Worm (Caenorhabditis elegans): ENCODE data around the gene ZK666.15.

The ZK666.15 gene

ce11 chrII:10445738-10446137 lies 41.1 kb upstream of the ZK666.15 start:
- no peak for TF ChIP-seq aly-2 (tag; optimal IDR thresholded peaks at IDR 0.05)
- TF ChIP-seq unc-62 (GFP tag; optimal IDR thresholded peaks at IDR 0.05), result no peak
- TF ChIP-seq elt-2 (tag; optimal IDR thresholded peaks at IDR 0.05), result no peak
- no peak for TF ChIP-seq pha-4 (tag; optimal IDR thresholded peaks at IDR 0.05)
- TF ChIP-seq lin-39 (tag; optimal IDR thresholded peaks at IDR 0.05), result no peak
- no peak for TF ChIP-seq ztf-4 (tag; optimal IDR thresholded peaks at IDR 0.05)
- TF ChIP-seq skn-1 (tag; optimal IDR thresholded peaks at IDR 0.05), result no peak
- TF ChIP-seq lsy-12 (tag; optimal IDR thresholded peaks at IDR 0.05), result no peak
- TF ChIP-seq pqm-1 (tag; optimal IDR thresholded peaks at IDR 0.05), result no peak
- no peak for TF ChIP-seq elt-3 (tag; optimal IDR thresholded peaks at IDR 0.05)
- no peak for TF ChIP-seq fkh-2 (tag; optimal IDR thresholded peaks at IDR 0.05)
- TF ChIP-seq nhr-11 (tag; optimal IDR thresholded peaks at IDR 0.05), result no peak
- no peak for TF ChIP-seq nhr-76 (tag; optimal IDR thresholded peaks at IDR 0.05)
- TF ChIP-seq nfya-1 (tag; optimal IDR thresholded peaks at IDR 0.05; ENCODE audit: insufficient read depth), result peak; percentile 25
- TF ChIP-seq lin-15B (tag; optimal IDR thresholded peaks at IDR 0.05), result peak; percentile 30
- no peak for TF ChIP-seq ZK546.5 (tag; optimal IDR thresholded peaks at IDR 0.05)
- no peak for TF ChIP-seq zag-1 (tag; optimal IDR thresholded peaks at IDR 0.05)
- no peak for TF ChIP-seq nhr-67 (tag; optimal IDR thresholded peaks at IDR 0.05)
- no peak for TF ChIP-seq nhr-28 (tag; optimal IDR thresholded peaks at IDR 0.05)
- no peak for TF ChIP-seq snpc-4 (tag; optimal IDR thresholded peaks at IDR 0.05)
- no peak for TF ChIP-seq nhr-237 (tag; optimal IDR thresholded peaks at IDR 0.05)
- TF ChIP-seq egl-27 (tag; optimal IDR thresholded peaks at IDR 0.05), result no peak
- TF ChIP-seq ama-1 (optimal IDR thresholded peaks at IDR 0.05), result peak; percentile 1
- TF ChIP-seq jun-1 (tag; optimal IDR thresholded peaks at IDR 0.05), result no peak
- TF ChIP-seq nhr-23 (tag; optimal IDR thresholded peaks at IDR 0.05), result no peak
- TF ChIP-seq unc-39 (tag; optimal IDR thresholded peaks at IDR 0.05), result no peak
- TF ChIP-seq egl-5 (tag; optimal IDR thresholded peaks at IDR 0.05), result no peak
- TF ChIP-seq nhr-43 (tag; optimal IDR thresholded peaks at IDR 0.05; ENCODE audit: poor library complexity, severe bottlenecking), result no peak
- TF ChIP-seq eor-1 (tag; optimal IDR thresholded peaks at IDR 0.05), result no peak
- no peak for TF ChIP-seq elt-1 (tag; optimal IDR thresholded peaks at IDR 0.05)
- TF ChIP-seq tbx-2 (tag; optimal IDR thresholded peaks at IDR 0.05), result no peak
- no peak for TF ChIP-seq nhr-77 (tag; optimal IDR thresholded peaks at IDR 0.05)
- no peak for TF ChIP-seq hmg-11 (tag; optimal IDR thresholded peaks at IDR 0.05)
- peak; percentile 1 for TF ChIP-seq fkh-10 (GFP tag; optimal IDR thresholded peaks at IDR 0.05)
- TF ChIP-seq ceh-9 (tag; optimal IDR thresholded peaks at IDR 0.05), result no peak
- TF ChIP-seq nhr-12 (tag; optimal IDR thresholded peaks at IDR 0.05), result no peak
- TF ChIP-seq daf-12 (tag; optimal IDR thresholded peaks at IDR 0.05), result no peak
- no peak for TF ChIP-seq sea-2 (GFP tag; optimal IDR thresholded peaks at IDR 0.05)
- TF ChIP-seq nhr-25 (tag; optimal IDR thresholded peaks at IDR 0.05), result peak; percentile 27

- TF ChIP-seq pqm-1 (tag; optimal IDR thresholded peaks at IDR 0.05) (peak; percentile 58), nhr-12 (tag; optimal IDR thresholded peaks at IDR 0.05) (no peak), nhr-23 (tag; optimal IDR thresholded peaks at IDR 0.05) (peak; percentile 26), fos-1 (tag; optimal IDR thresholded peaks at IDR 0.05) (no peak), nfya-1 (tag; optimal IDR thresholded peaks at IDR 0.05; ENCODE audit: insufficient read depth) (peak; percentile 15), snpc-4 (tag; optimal IDR thresholded peaks at IDR 0.05) (peak; percentile 12), R02D3.7 (tag; optimal IDR thresholded peaks at IDR 0.05) (no peak), pha-4 (tag; optimal IDR thresholded peaks at IDR 0.05) (peak; percentile 8), nhr-43 (tag; optimal IDR thresholded peaks at IDR 0.05; ENCODE audit: poor library complexity, severe bottlenecking) (peak; percentile 10), jun-1 (tag; optimal IDR thresholded peaks at IDR 0.05) (peak; percentile 43), lin-15B (tag; optimal IDR thresholded peaks at IDR 0.05) (no peak), elt-1 (tag; optimal IDR thresholded peaks at IDR 0.05) (peak; percentile 48), nhr-25 (tag; optimal IDR thresholded peaks at IDR 0.05) (no peak), elt-2 (tag; optimal IDR thresholded peaks at IDR 0.05) (peak; percentile 68)
Observed at ce11 chrII:10446300-10446699, 40.5 kb upstream of the ZK666.15 start.

ce11 chrII:10446814-10447213 lies 40.0 kb upstream of the ZK666.15 start:
- TF ChIP-seq aly-2 (tag; optimal IDR thresholded peaks at IDR 0.05) (no peak), nhr-12 (tag; optimal IDR thresholded peaks at IDR 0.05) (no peak), eor-1 (tag; optimal IDR thresholded peaks at IDR 0.05) (no peak), hmg-11 (tag; optimal IDR thresholded peaks at IDR 0.05) (no peak), nhr-237 (tag; optimal IDR thresholded peaks at IDR 0.05) (no peak), unc-62 (GFP tag; optimal IDR thresholded peaks at IDR 0.05) (no peak), pha-4 (tag; optimal IDR thresholded peaks at IDR 0.05) (peak; percentile 75), ztf-11 (tag; optimal IDR thresholded peaks at IDR 0.05) (no peak)
